Fruit fly (Drosophila melanogaster) Kc167 (cell line): ENCODE results near the gene CG14304.

Experiments used
- Myc ChIP-seq: fragments of >200 bp; optimal IDR thresholded peaks from 2 replicates; lab custom pipeline; 2017; ENCODE audit warnings: missing external identifiers
- h ChIP-seq: fragments of >200 bp; optimal IDR thresholded peaks from 3 replicates; lab custom pipeline; 2018; ENCODE audit warnings: missing external identifiers
- insv ChIP-seq: fragments of >200 bp; optimal IDR thresholded peaks from 3 replicates; lab custom pipeline; 2018; ENCODE audit warnings: missing external identifiers
- psq ChIP-seq: fragments of >200 bp; optimal IDR thresholded peaks from 2 replicates; lab custom pipeline; 2017; ENCODE audit warnings: missing external identifiers
- ttk ChIP-seq: sonication (Bioruptor generic); optimal IDR thresholded peaks from 2 replicates; lab custom pipeline; 2017; ENCODE audit warnings: missing external identifiers

- TF ChIP-seq insv (no peak), Myc (no peak), h (no peak), psq (no peak), ttk (lab: Kevin White, UChicago) (no peak)
These were observed 48.8 kb downstream of the CG14304 start for dm6 chr3R:18572240-18572803.
